Worm (Caenorhabditis elegans) whole organism, young adult: ENCODE data around the gene mob-2.

ENCODE experiments used
- C06A6.2 ChIP-seq: fragments of 200-800 bp; sonication (Bioruptor generic); conservative IDR thresholded peaks from 2 replicates; pipeline ENCODE4 v1.3.6; 2022; ENCODE audit warnings: missing genetic modification characterization, missing compliant biosample characterization
- C17E4.6 ChIP-seq: fragments of 200-800 bp; sonication (Bioruptor generic); IDR thresholded peaks from 2 replicates; pipeline ENCODE4 v1.3.6; 2022; ENCODE audit warnings: missing genetic modification reagents, missing genetic modification characterization, missing compliant biosample characterization
- F10E7.11 ChIP-seq: sonication (generic microtip); optimal IDR thresholded peaks from 2 replicates; lab custom pipeline; 2017; ENCODE audit warnings: mild to moderate bottlenecking, missing genetic modification characterization, moderate library complexity, missing compliant biosample characterization
- F49E8.2 ChIP-seq: sonication (generic microtip); optimal IDR thresholded peaks from 3 replicates; lab custom pipeline; 2017; ENCODE audit warnings: missing genetic modification characterization, mild to moderate bottlenecking, missing compliant biosample characterization, antibody characterized with exemption, moderate library complexity; ENCODE audit not compliant: insufficient read depth
- F55B11.4 ChIP-seq: sonication (generic microtip); optimal IDR thresholded peaks from 2 replicates; lab custom pipeline; 2016; ENCODE audit warnings: missing compliant biosample characterization, missing genetic modification characterization, borderline replicate concordance; ENCODE audit not compliant: insufficient read depth
- K11D2.4 ChIP-seq: fragments of 200-800 bp; sonication (Bioruptor generic); IDR thresholded peaks from 2 replicates; pipeline ENCODE4 v1.3.6; 2022; ENCODE audit warnings: missing genetic modification reagents, missing genetic modification characterization, missing compliant biosample characterization
- K12H6.12 ChIP-seq: fragments of 200-800 bp; sonication (Bioruptor generic); optimal IDR thresholded peaks from 2 replicates; lab custom pipeline; 2018; ENCODE audit warnings: mild to moderate bottlenecking, missing genetic modification characterization, missing compliant biosample characterization
- T07F8.4 ChIP-seq: sonication (generic microtip); optimal IDR thresholded peaks from 2 replicates; lab custom pipeline; 2016; ENCODE audit warnings: mild to moderate bottlenecking, missing genetic modification characterization, moderate library complexity, missing compliant biosample characterization
- T26A5.8 ChIP-seq: sonication (generic microtip); optimal IDR thresholded peaks from 2 replicates; lab custom pipeline; 2016; ENCODE audit warnings: missing genetic modification characterization, missing compliant biosample characterization
- Y53F4B.3 ChIP-seq: fragments of 200-800 bp; sonication (Bioruptor generic); IDR thresholded peaks from 2 replicates; pipeline ENCODE4 v1.3.6; 2022; ENCODE audit warnings: missing genetic modification reagents, missing genetic modification characterization, missing compliant biosample characterization
- ZK185.1 ChIP-seq: sonication (generic microtip); optimal IDR thresholded peaks from 2 replicates; lab custom pipeline; 2016; ENCODE audit warnings: mild to moderate bottlenecking, missing genetic modification characterization, missing compliant biosample characterization; ENCODE audit not compliant: poor library complexity, severe bottlenecking
- ama-1 ChIP-seq, 3 experiments: fragments of 150-350 bp in 1 of 3; sonication (generic microtip) in 2 of 3; optimal IDR thresholded peaks; 2 replicates each; lab custom pipeline; 2014 to 2018; ENCODE audit warnings: missing biosample characterization in 2 of 3, missing genetic modification characterization in 2 of 3, missing genetic modification reagents in 2 of 3
- ceh-100 ChIP-seq: fragments of 200-800 bp; sonication (Bioruptor generic); IDR thresholded peaks from 2 replicates; pipeline ENCODE4 v1.3.6; 2022; ENCODE audit warnings: missing genetic modification reagents, missing genetic modification characterization, missing compliant biosample characterization
- ceh-27 ChIP-seq: fragments of 200-800 bp; sonication (Bioruptor generic); optimal IDR thresholded peaks from 2 replicates; lab custom pipeline; 2018; ENCODE audit warnings: mild to moderate bottlenecking, missing genetic modification characterization, moderate library complexity, missing compliant biosample characterization
- ceh-40 ChIP-seq: fragments of 200-800 bp; sonication (Bioruptor generic); IDR thresholded peaks from 2 replicates; pipeline ENCODE4 v1.3.6; 2022; ENCODE audit warnings: missing genetic modification characterization, missing compliant biosample characterization
- dox-1 ChIP-seq: fragments of 200-800 bp; sonication (Bioruptor generic); IDR thresholded peaks from 2 replicates; pipeline ENCODE4 v1.3.6; 2022; ENCODE audit warnings: missing genetic modification reagents, missing genetic modification characterization, missing compliant biosample characterization
- efl-1 ChIP-seq: fragments of 150-350 bp; optimal IDR thresholded peaks from 2 replicates; lab custom pipeline; 2014; ENCODE audit warnings: missing biosample characterization, missing genetic modification reagents, missing genetic modification characterization
- egl-18 ChIP-seq: fragments of 200-800 bp; sonication (Bioruptor generic); IDR thresholded peaks from 2 replicates; pipeline ENCODE4 v1.3.6; 2022; ENCODE audit warnings: missing genetic modification reagents, missing genetic modification characterization, missing compliant biosample characterization
- egrh-3 ChIP-seq: fragments of 200-800 bp; sonication (Bioruptor generic); IDR thresholded peaks from 2 replicates; pipeline ENCODE4 v1.3.6; 2022; ENCODE audit warnings: missing genetic modification reagents, missing genetic modification characterization, missing compliant biosample characterization
- ekl-4 ChIP-seq: fragments of 200-800 bp; sonication (Bioruptor generic); IDR thresholded peaks from 2 replicates; pipeline ENCODE4 v1.3.6; 2022; ENCODE audit warnings: missing genetic modification reagents, missing genetic modification characterization, missing compliant biosample characterization
- ets-4 ChIP-seq: fragments of 200-800 bp; sonication (Bioruptor generic); optimal IDR thresholded peaks from 2 replicates; lab custom pipeline; 2018; ENCODE audit warnings: mild to moderate bottlenecking, missing genetic modification characterization, missing compliant biosample characterization
- him-1 ChIP-seq: sonication (generic microtip); optimal IDR thresholded peaks from 2 replicates; lab custom pipeline; 2016; ENCODE audit warnings: missing genotype, missing genetic modification reagents, missing genetic modification characterization, missing compliant biosample characterization
- hlh-12 ChIP-seq: sonication (generic microtip); optimal IDR thresholded peaks from 2 replicates; lab custom pipeline; 2016; ENCODE audit warnings: missing genetic modification characterization, missing compliant biosample characterization
- hmg-1.2 ChIP-seq: fragments of 200-800 bp; sonication (Bioruptor generic); IDR thresholded peaks from 2 replicates; pipeline ENCODE4 v1.3.6; 2022; ENCODE audit warnings: missing genetic modification reagents, missing genetic modification characterization, missing compliant biosample characterization
- lin-35 ChIP-seq, 3 experiments: fragments of 150-350 bp in 2 of 3; sonication (generic microtip) in 1 of 3; optimal IDR thresholded peaks; 2 replicates each; lab custom pipeline; 2014 to 2018; ENCODE audit warnings: missing biosample characterization in 3 of 3, missing genetic modification characterization in 3 of 3, missing genetic modification reagents in 3 of 3
- lin-40 ChIP-seq: sonication (generic microtip); optimal IDR thresholded peaks from 2 replicates; lab custom pipeline; 2016; ENCODE audit warnings: missing genetic modification characterization, mild to moderate bottlenecking, missing compliant biosample characterization, missing genotype, missing genetic modification reagents
- lir-1 ChIP-seq: fragments of 200-800 bp; sonication (Bioruptor generic); conservative IDR thresholded peaks from 2 replicates; pipeline ENCODE4 v1.3.6; 2022; ENCODE audit warnings: missing genetic modification reagents, missing genetic modification characterization, missing compliant biosample characterization
- madf-3 ChIP-seq: fragments of 200-800 bp; sonication (Bioruptor generic); IDR thresholded peaks from 2 replicates; pipeline ENCODE4 v1.3.6; 2022; ENCODE audit warnings: missing genetic modification reagents, missing genetic modification characterization, missing compliant biosample characterization
- mes-4 ChIP-seq: sonication (generic microtip); optimal IDR thresholded peaks from 2 replicates; lab custom pipeline; 2016; ENCODE audit warnings: missing genotype, missing genetic modification characterization, missing compliant biosample characterization
- nhr-179 ChIP-seq: sonication (generic microtip); optimal IDR thresholded peaks from 2 replicates; lab custom pipeline; 2016; ENCODE audit warnings: mild to moderate bottlenecking, missing genetic modification characterization, missing compliant biosample characterization
- nhr-90 ChIP-seq: sonication (generic microtip); optimal IDR thresholded peaks from 2 replicates; lab custom pipeline; 2016; ENCODE audit warnings: missing genotype, mild to moderate bottlenecking, missing genetic modification characterization, missing compliant biosample characterization
- pbrm-1 ChIP-seq: fragments of 200-800 bp; sonication (Bioruptor generic); IDR thresholded peaks from 2 replicates; pipeline ENCODE4 v1.3.6; 2022; ENCODE audit warnings: missing genetic modification reagents, missing genetic modification characterization, missing compliant biosample characterization
- rec-8 ChIP-seq, 2 experiments: sonication (generic microtip); optimal IDR thresholded peaks; 2 replicates each; lab custom pipeline; 2016; ENCODE audit warnings: mild to moderate bottlenecking in 2 of 2, missing genetic modification characterization in 2 of 2, missing genetic modification reagents in 2 of 2, missing genotype in 2 of 2, missing biosample characterization in 1 of 2, missing compliant biosample characterization in 1 of 2, moderate library complexity in 1 of 2
- rpc-1 ChIP-seq, 2 experiments: fragments of 150-350 bp in 1 of 2; sonication (generic microtip) in 1 of 2; optimal IDR thresholded peaks; 2 replicates each; lab custom pipeline; 2014 to 2018; ENCODE audit warnings: missing biosample characterization in 1 of 2, missing genetic modification characterization in 1 of 2, missing genetic modification reagents in 1 of 2, missing genotype in 1 of 2
- snpc-1.1 ChIP-seq: sonication (generic microtip); optimal IDR thresholded peaks from 2 replicates; lab custom pipeline; 2017; ENCODE audit warnings: missing genetic modification characterization, mild to moderate bottlenecking, missing compliant biosample characterization, antibody characterized with exemption, moderate library complexity, missing genotype, missing genetic modification reagents; ENCODE audit not compliant: insufficient read depth
- snpc-4 ChIP-seq, 5 experiments: fragments of 150-350 bp in 1 of 5; sonication (generic microtip) in 4 of 5; optimal IDR thresholded peaks; 2 replicates each; lab custom pipeline; 2014 to 2018; ENCODE audit warnings: missing genetic modification characterization in 5 of 5, missing biosample characterization in 3 of 5, antibody characterized with exemption in 2 of 5, mild to moderate bottlenecking in 2 of 5, missing compliant biosample characterization in 2 of 5, missing genotype in 2 of 5, moderate library complexity in 2 of 5, missing genetic modification reagents in 1 of 5
- tbp1 ChIP-seq: fragments of 200-800 bp; sonication (Bioruptor generic); optimal IDR thresholded peaks from 2 replicates; lab custom pipeline; 2018; ENCODE audit warnings: mild to moderate bottlenecking, missing genetic modification characterization, missing compliant biosample characterization
- unc-130 ChIP-seq: sonication (generic microtip); optimal IDR thresholded peaks from 2 replicates; lab custom pipeline; 2016; ENCODE audit warnings: missing genetic modification reagents, missing genetic modification characterization, missing compliant biosample characterization
- unc-62 ChIP-seq: fragments of 150-350 bp; optimal IDR thresholded peaks from 2 replicates; lab custom pipeline; 2014; ENCODE audit warnings: missing biosample characterization, missing genetic modification reagents, missing genetic modification characterization
- zfh-2 ChIP-seq: fragments of 200-800 bp; sonication (Bioruptor generic); conservative IDR thresholded peaks from 2 replicates; pipeline ENCODE4 v1.3.6; 2022; ENCODE audit warnings: missing genetic modification reagents, missing genetic modification characterization, missing compliant biosample characterization
- zim-3 ChIP-seq: sonication (generic microtip); optimal IDR thresholded peaks from 2 replicates; lab custom pipeline; 2017; ENCODE audit warnings: mild to moderate bottlenecking, missing genetic modification characterization, moderate library complexity, missing compliant biosample characterization
- ztf-25 ChIP-seq: fragments of 200-800 bp; sonication (Bioruptor generic); IDR thresholded peaks from 2 replicates; pipeline ENCODE4 v1.3.6; 2022; ENCODE audit warnings: missing genetic modification reagents, missing genetic modification characterization, missing compliant biosample characterization
- ztf-28 ChIP-seq: fragments of 200-800 bp; sonication (Bioruptor generic); IDR thresholded peaks from 2 replicates; pipeline ENCODE4 v1.3.6; 2022; ENCODE audit warnings: missing genetic modification reagents, missing genetic modification characterization, missing compliant biosample characterization
- ztf-3 ChIP-seq: fragments of 200-800 bp; sonication (Bioruptor generic); optimal IDR thresholded peaks from 2 replicates; lab custom pipeline; 2018; ENCODE audit warnings: mild to moderate bottlenecking, missing genetic modification characterization, missing compliant biosample characterization

Gene mob-2

ce11 chrX:13143762-13144732 is 25.8 kb downstream of the mob-2 start (continued):
- TF ChIP-seq zim-3 (tag; lab: Kevin White, UChicago) (peak; percentile 55), him-1 (tag; lab: Kevin White, UChicago) (no peak), K11D2.4 (GFP tag; lab: Robert Waterston, UW) (peak; percentile 57; the same call in 1 of the 2 replicates), egrh-3 (GFP tag; lab: Robert Waterston, UW) (peak; percentile 90), snpc-1.1 (tag; lab: Kevin White, UChicago) (no peak), ceh-27 (GFP tag; lab: Kevin White, UChicago) (peak; percentile 23), ZK185.1 (peak; percentile 2), efl-1 (GFP tag; lab: Kevin White, UChicago) (no peak), F49E8.2 (tag; lab: Kevin White, UChicago) (no peak), T26A5.8 (no peak), madf-3 (0 out of 2 replicates have a peak, but pooled peaks have one; percentile 47), zfh-2 (peak; percentile 99), snpc-4 (GFP tag; optimal IDR thresholded peaks at IDR 0.05; lab: Kevin White, UChicago) (no peak), snpc-4 (tag; optimal IDR thresholded peaks at IDR 0.05; lab: Kevin White, UChicago) (peak in 3 of 4 experiments; percentile 9 to 42 (median 10)), T07F8.4 (tag; lab: Kevin White, UChicago) (peak; percentile 2), ceh-40 (GFP tag; lab: Robert Waterston, UW) (no peak), Y53F4B.3 (GFP tag; lab: Robert Waterston, UW) (no peak), lin-35 (GFP tag; optimal IDR thresholded peaks at IDR 0.05; lab: Kevin White, UChicago) (peak in 1 of 3 experiments; percentile 23), lin-40 (tag; lab: Kevin White, UChicago) (peak; percentile 60), mes-4 (tag; lab: Kevin White, UChicago) (no peak), ztf-25 (no peak), C06A6.2 (GFP tag; lab: Robert Waterston, UW) (no peak; the same call in 1 of the 2 replicates), pbrm-1 (peak; percentile 46; the same call in 1 of the 2 replicates), ama-1 (optimal IDR thresholded peaks at IDR 0.05; lab: Kevin White, UChicago) (peak; percentile 92), ama-1 (GFP tag; optimal IDR thresholded peaks at IDR 0.05; lab: Kevin White, UChicago) (no peak), ztf-28 (GFP tag; lab: Robert Waterston, UW) (no peak), ceh-100 (GFP tag; lab: Robert Waterston, UW) (no peak), F10E7.11 (tag; lab: Kevin White, UChicago) (no peak), nhr-90 (tag; lab: Kevin White, UChicago) (peak; percentile 13), egl-18 (GFP tag; lab: Robert Waterston, UW) (no peak), C17E4.6 (no peak), ets-4 (GFP tag; lab: Kevin White, UChicago) (no peak), rpc-1 (optimal IDR thresholded peaks at IDR 0.05; lab: Kevin White, UChicago) (no peak), rpc-1 (tag; optimal IDR thresholded peaks at IDR 0.05; lab: Kevin White, UChicago) (no peak), lir-1 (GFP tag; lab: Robert Waterston, UW) (peak; percentile 45; the same call in 1 of the 2 replicates), hmg-1.2 (GFP tag; lab: Robert Waterston, UW) (peak; percentile 50; the same call in 1 of the 2 replicates), ekl-4 (peak; percentile 44), F55B11.4 (tag; lab: Kevin White, UChicago) (no peak), K12H6.12 (tag; lab: Kevin White, UChicago) (peak; percentile 46), tbp1 (GFP tag; lab: Kevin White, UChicago) (peak; percentile 13), hlh-12 (tag; lab: Kevin White, UChicago) (no peak), unc-130 (GFP tag; lab: Kevin White, UChicago) (no peak), nhr-179 (tag; lab: Kevin White, UChicago) (no peak), dox-1 (GFP tag; lab: Robert Waterston, UW) (peak; percentile 83), rec-8 (tag; optimal IDR thresholded peaks at IDR 0.05; lab: Kevin White, UChicago) (no peak), unc-62 (GFP tag; lab: Kevin White, UChicago) (no peak), ztf-3 (GFP tag; lab: Kevin White, UChicago) (no peak)
